Worm (Caenorhabditis elegans): ENCODE results near the gene B0336.12.

ce11 chrIII:5727827-5728226 is 17.9 kb upstream of the B0336.12 start, which contains the start of gene egg-1:
- TF ChIP-seq klf-2 (GFP tag; conservative IDR thresholded peaks at IDR 0.05) (no peak), ztf-23 (GFP tag; IDR thresholded peaks at IDR 0.05) (no peak), tab-1 (GFP tag; IDR thresholded peaks at IDR 0.05) (no peak)
